Worm (Caenorhabditis elegans): ENCODE results near the gene nrde-3.

nrde-3 gene

DNA sequence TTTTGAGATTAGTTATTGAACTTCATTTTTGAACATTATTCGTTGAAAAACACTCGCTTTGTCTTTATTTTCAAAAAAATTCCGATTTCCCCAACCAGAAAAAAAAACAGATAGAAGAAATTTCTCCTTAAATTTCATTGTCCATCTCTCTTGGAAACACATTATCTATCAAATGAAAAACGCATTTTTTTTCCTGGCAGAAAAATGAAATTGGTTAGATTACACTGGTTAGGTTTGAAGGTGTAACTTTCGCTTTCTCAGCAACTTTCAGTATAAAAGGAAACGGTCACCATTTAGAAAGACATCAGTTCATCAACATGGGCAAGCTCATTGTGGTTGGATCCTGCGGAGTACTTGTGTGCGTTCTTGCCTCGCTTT, 49.4 kb downstream of the nrde-3 start, which contains the start of gene col-19:
TSS of gene col-19 (plus strand) at position 301 of the 378 bp plus-strand sequence.
- TF ChIP-seq lin-13 (tag; optimal IDR thresholded peaks at IDR 0.05) (no peak), unc-39 (tag; optimal IDR thresholded peaks at IDR 0.05) (no peak), mls-2 (tag; optimal IDR thresholded peaks at IDR 0.05) (no peak), mab-5 (tag; optimal IDR thresholded peaks at IDR 0.05) (no peak), tbx-8 (GFP tag; optimal IDR thresholded peaks at IDR 0.05) (no peak), flh-1 (GFP tag; optimal IDR thresholded peaks at IDR 0.05) (no peak), elt-1 (tag; optimal IDR thresholded peaks at IDR 0.05; ENCODE audit: borderline replicate concordance, insufficient read depth) (no peak), bed-3 (GFP tag; optimal IDR thresholded peaks at IDR 0.05) (no peak), zip-8 (tag; optimal IDR thresholded peaks at IDR 0.05) (no peak), ceh-83 (GFP tag; optimal IDR thresholded peaks at IDR 0.05) (no peak)

DNA sequence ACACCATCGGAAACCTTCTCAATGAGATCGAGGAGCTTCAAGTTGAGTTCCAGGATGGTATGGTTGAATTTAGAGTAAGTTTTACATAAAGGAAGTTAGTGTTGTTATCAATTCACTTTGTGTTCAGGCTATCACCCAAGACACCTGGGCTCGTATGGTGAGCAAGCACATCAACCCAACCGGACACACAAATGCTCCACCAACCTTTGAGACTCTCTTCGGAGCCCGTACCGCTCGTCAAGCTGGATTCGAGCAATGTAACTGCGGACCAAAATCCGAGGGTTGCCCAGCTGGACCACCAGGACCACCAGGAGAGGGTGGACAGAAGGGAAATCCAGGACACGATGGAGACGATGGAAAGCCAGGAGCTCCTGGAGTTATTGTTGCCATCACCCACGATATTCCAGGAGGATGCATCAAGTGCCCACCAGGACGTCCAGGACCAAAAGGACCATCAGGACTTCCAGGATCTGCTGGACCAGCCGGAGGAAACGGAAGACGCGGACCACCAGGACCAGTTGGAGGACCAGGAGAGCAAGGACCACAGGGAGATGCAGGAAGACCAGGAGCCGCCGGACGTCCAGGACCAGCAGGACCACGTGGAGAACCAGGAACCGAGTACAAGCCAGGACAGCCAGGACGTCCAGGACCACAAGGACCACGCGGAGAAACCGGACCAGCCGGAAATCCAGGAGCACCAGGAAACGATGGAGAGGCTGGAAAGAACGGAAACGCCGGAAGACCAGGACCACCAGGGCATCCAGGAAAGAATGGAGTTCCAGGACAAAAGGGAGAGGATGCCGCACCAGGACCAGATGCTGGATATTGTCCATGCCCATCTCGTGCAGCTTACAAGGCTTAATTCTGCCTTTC, 50.0 kb downstream of the nrde-3 start:
- TF ChIP-seq bed-3 (GFP tag; optimal IDR thresholded peaks at IDR 0.05) (no peak), drap-1 (GFP tag; optimal IDR thresholded peaks at IDR 0.05) (no peak), mep-1 (tag; optimal IDR thresholded peaks at IDR 0.05) (no peak), unc-62 (GFP tag; optimal IDR thresholded peaks at IDR 0.05) (no peak), unc-39 (tag; optimal IDR thresholded peaks at IDR 0.05) (no peak), ztf-11 (tag; optimal IDR thresholded peaks at IDR 0.05) (no peak), elt-1 (tag; optimal IDR thresholded peaks at IDR 0.05; ENCODE audit: borderline replicate concordance, insufficient read depth) (no peak), elt-3 (tag; optimal IDR thresholded peaks at IDR 0.05) (no peak), ceh-43 (GFP tag; optimal IDR thresholded peaks at IDR 0.05) (no peak), unc-120 (tag; optimal IDR thresholded peaks at IDR 0.05; ENCODE audit: poor library complexity, severe bottlenecking) (no peak), ceh-39 (tag; optimal IDR thresholded peaks at IDR 0.05) (no peak)

DNA sequence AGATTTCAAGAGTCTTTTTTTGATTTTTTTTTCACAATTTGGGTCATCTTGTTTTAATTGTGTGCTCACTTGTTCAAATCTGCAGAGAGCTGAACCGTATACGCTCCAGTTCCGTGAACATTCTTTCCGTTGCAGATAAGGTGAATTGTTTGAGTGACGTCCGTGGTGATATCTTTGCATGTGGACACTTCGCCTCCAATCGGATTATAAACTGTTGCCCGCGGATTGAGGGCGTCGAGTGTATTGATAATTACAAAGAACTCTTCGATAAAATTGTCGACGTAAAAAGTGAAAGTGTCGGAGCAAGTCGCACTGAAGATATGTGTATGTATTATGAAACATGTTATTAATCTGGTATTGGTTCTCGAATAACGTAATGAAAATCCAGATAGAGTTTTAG, 51.7 kb downstream of the nrde-3 start:
- TF ChIP-seq blmp-1 (tag; optimal IDR thresholded peaks at IDR 0.05) (no peak), elt-3 (tag; optimal IDR thresholded peaks at IDR 0.05) (no peak)

DNA sequence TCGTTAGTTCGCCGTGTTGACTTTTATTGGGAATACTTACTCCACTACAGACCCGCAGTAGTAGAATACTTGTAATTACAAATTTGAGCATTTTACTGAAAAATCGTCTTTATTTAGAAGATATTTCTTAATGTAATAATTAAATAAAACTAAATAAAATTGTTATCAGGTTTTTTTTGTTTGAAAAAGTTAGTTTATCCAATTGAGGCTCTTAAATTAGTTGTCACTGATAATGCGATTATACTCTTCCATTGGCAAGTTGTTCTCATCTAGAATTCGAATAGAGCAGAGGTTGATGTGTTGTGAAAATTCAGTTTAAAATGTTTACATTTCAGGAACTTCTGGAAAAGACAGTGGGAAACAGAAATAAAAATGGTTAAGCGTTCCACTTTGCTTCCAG, 53.5 kb downstream of the nrde-3 start, which contains the start of gene ZK1193.2:
TSS of gene ZK1193.2 (minus strand) at position 101 of the 400 bp plus-strand sequence.
- TF ChIP-seq mep-1 (tag; optimal IDR thresholded peaks at IDR 0.05), result no peak
- TF ChIP-seq blmp-1 (tag; optimal IDR thresholded peaks at IDR 0.05), result no peak
- no peak for TF ChIP-seq zip-8 (tag; optimal IDR thresholded peaks at IDR 0.05)
- no peak for TF ChIP-seq ham-2 (GFP tag; optimal IDR thresholded peaks at IDR 0.05)
- no peak for TF ChIP-seq ceh-43 (GFP tag; optimal IDR thresholded peaks at IDR 0.05)
- no peak for TF ChIP-seq unc-62 (GFP tag; optimal IDR thresholded peaks at IDR 0.05)

Data from whole organism, mixed stage, embryonic.